Worm (Caenorhabditis elegans): ENCODE data around the gene T23F4.2.

T23F4.2 gene

DNA sequence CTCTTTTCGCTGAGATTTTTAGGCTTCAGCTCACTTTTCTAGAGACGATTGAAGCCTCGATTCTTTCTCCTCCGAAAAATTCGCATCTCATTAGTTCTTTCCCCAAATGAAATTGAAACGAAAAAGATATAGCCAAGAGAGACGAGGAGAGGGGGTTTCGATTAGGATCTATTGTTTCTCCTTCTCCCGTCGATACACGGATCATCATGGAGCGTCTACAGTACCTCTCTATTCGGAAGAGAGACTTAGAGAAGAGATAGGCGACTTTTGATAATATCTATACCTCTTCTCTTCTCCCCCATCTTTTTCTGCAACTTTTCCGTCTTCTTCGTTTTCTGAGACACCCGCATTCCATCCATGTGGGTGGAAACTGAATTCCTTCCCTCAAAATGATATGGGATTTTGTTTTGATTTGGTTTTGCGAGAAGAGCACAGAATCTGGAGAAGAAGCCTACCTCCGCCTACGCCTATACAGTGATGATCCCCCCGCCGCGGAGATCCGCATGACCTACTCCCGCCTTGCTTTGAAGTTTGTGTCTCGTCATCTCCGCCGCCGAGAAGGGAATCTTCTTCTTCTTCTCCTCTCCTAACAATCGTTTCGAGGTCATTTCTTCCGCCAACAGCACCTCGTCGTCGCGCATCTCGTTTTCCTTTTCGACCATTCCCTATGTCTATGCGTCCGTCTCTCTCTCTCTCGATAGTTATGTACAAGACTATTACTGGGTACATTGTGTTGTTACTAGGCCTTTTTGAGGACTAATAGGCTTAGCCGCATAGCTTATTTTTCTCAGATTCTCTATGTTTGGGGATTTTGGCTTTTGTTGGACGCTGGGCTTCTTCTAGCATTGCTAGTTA is 21.4 kb upstream of the T23F4.2 start (continued):
- TF ChIP-seq lin-13 (GFP tag; optimal IDR thresholded peaks at IDR 0.05): peak; percentile 29

DNA sequence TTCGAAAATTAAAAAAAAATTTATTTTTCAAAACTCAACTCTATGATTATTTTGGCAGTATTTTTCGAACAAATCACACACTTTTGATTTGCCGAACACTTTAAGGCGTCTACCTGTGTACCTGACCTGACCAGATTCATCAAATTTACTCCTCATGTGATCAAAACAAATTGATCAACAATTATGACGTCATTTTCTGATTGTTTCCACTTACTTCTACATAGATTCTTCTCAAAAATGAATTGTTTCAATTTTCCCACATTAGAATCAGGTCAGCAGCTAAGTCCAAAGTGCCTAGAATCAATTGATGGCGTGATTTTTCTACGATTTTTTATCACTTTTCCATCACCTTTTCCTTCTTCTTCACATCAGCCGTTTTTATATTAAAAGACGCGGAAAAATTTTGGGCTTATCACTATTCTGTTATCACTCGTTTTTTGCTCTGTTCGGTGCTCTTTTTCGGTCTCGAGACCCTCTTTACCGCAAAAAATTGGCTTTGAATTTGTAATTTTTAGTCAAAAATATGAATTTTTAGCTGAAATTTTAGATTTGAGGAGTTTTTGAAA is 20.1 kb upstream of the T23F4.2 start:
- TF ChIP-seq ZK546.5 (tag; optimal IDR thresholded peaks at IDR 0.05): no peak
- peak; percentile 11 for TF ChIP-seq dpl-1 (GFP tag; optimal IDR thresholded peaks at IDR 0.05)
- no peak for TF ChIP-seq Y48G9A.11 (GFP tag; IDR thresholded peaks at IDR 0.05)
- peak; percentile 36 for TF ChIP-seq dve-1 (tag; optimal IDR thresholded peaks at IDR 0.05; ENCODE audit: insufficient read depth)
- peak in 1 of 2 experiments; percentile 39; a peak in 1 of 4 replicates for TF ChIP-seq madf-5 (GFP tag; IDR thresholded peaks at IDR 0.05)
- peak; percentile 7 for TF ChIP-seq T20F7.1 (GFP tag; optimal IDR thresholded peaks at IDR 0.05)
- TF ChIP-seq hlh-11 (tag; optimal IDR thresholded peaks at IDR 0.05): peak; percentile 64
- TF ChIP-seq lsy-2 (tag; optimal IDR thresholded peaks at IDR 0.05): peak in 1 of 2 experiments; percentile 11
- 0 out of 2 replicates have a peak, but pooled peaks have one; percentile 32 for TF ChIP-seq tra-1 (GFP tag; IDR thresholded peaks at IDR 0.05)
- TF ChIP-seq hlh-30 (tag; optimal IDR thresholded peaks at IDR 0.05; ENCODE audit: insufficient read depth): peak; percentile 39
- TF ChIP-seq daf-16 (GFP tag; optimal IDR thresholded peaks at IDR 0.05): no peak
- peak; percentile 63 for TF ChIP-seq daf-16 (tag; optimal IDR thresholded peaks at IDR 0.05)
- no peak for TF ChIP-seq ceh-28 (tag; optimal IDR thresholded peaks at IDR 0.05)
- 0 out of 2 replicates have a peak, but pooled peaks have one; percentile 29 for TF ChIP-seq php-3 (GFP tag; IDR thresholded peaks at IDR 0.05)
- peak in 1 of 2 experiments; percentile 10 for TF ChIP-seq unc-62 (GFP tag; optimal IDR thresholded peaks at IDR 0.05 in 1 of 2)
- no peak for TF ChIP-seq unc-62 (tag; optimal IDR thresholded peaks at IDR 0.05)
- TF ChIP-seq nhr-28 (tag; optimal IDR thresholded peaks at IDR 0.05): peak; percentile 44
- no peak for TF ChIP-seq sdz-12 (GFP tag; optimal IDR thresholded peaks at IDR 0.05)
- no peak for TF ChIP-seq Y105C5A.15 (GFP tag; IDR thresholded peaks at IDR 0.05)
- TF ChIP-seq dmd-6 (GFP tag; IDR thresholded peaks at IDR 0.05): peak; percentile 62
- no peak for TF ChIP-seq gei-8 (GFP tag; optimal IDR thresholded peaks at IDR 0.05)
- peak; percentile 24 for TF ChIP-seq mep-1 (tag; optimal IDR thresholded peaks at IDR 0.05)
- peak; percentile 38 for TF ChIP-seq mes-2 (tag; optimal IDR thresholded peaks at IDR 0.05; ENCODE audit: poor library complexity, severe bottlenecking)
- peak; percentile 37; the same call in 1 of the 2 replicates for TF ChIP-seq mdt-29 (GFP tag; IDR thresholded peaks at IDR 0.05)
- TF ChIP-seq nhr-25 (tag; optimal IDR thresholded peaks at IDR 0.05; ENCODE audit: borderline replicate concordance, insufficient read depth): peak; percentile 41
- TF ChIP-seq pqm-1 (tag; optimal IDR thresholded peaks at IDR 0.05): peak; percentile 16

DNA sequence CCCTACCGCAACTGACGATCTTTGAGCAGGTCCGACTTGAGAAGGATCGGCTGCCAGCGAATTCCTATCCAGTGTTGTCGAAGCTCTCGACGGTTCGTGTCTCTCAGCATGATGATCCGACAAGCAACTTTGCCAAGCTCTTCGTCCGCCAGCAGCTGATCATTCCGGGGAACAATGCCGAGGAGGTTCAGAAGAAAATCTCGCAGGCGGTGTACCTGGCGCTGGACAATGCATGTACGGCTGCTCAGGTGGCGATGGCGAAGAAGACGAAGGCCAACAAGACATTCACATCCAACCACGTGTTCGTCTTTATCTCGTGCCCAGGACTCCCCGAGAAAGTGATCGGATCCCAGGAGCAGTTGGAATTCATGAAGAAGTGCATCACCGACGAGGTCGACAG is 14.0 kb upstream of the T23F4.2 start:
- TF ChIP-seq set-16 (GFP tag; IDR thresholded peaks at IDR 0.05) (peak; percentile 50; the same call in 1 of the 2 replicates), nhr-76 (tag; optimal IDR thresholded peaks at IDR 0.05) (no peak), aly-2 (tag; optimal IDR thresholded peaks at IDR 0.05) (peak; percentile 16)

DNA sequence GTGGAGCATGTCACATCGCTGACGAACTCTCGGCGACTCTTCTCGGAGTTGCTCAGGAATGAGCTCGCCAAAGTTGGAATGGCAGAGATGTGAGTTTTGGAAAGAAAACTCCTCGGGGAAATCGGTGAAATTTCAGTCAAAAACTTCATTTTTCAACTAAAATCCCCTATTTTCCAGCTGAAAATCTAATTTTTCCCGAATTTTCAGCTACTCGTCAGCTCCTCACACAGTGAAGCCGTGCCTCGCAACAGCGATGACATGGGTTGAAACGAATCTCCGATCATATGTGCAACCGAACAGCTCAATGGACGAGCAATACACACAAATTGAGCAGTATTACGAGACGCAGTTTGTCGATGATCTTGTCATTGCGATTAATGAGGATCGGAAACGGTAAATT is 11.6 kb upstream of the T23F4.2 start:
- TF ChIP-seq duxl-1 (tag; optimal IDR thresholded peaks at IDR 0.05; ENCODE audit: poor library complexity): no peak
- TF ChIP-seq aha-1 (tag): peak; percentile 75
- no peak for TF ChIP-seq daf-16 (GFP tag; optimal IDR thresholded peaks at IDR 0.05)
- no peak for TF ChIP-seq daf-16 (tag; optimal IDR thresholded peaks at IDR 0.05)
- no peak for TF ChIP-seq mdt-29 (GFP tag; IDR thresholded peaks at IDR 0.05)
- TF ChIP-seq spr-1 (tag; optimal IDR thresholded peaks at IDR 0.05): no peak
- TF ChIP-seq unc-62 (GFP tag; optimal IDR thresholded peaks at IDR 0.05 in 1 of 2): peak in 1 of 2 experiments; percentile 64
- no peak for TF ChIP-seq unc-62 (tag; optimal IDR thresholded peaks at IDR 0.05)
- TF ChIP-seq fkh-10 (GFP tag; optimal IDR thresholded peaks at IDR 0.05): no peak
- TF ChIP-seq ztf-11 (tag; optimal IDR thresholded peaks at IDR 0.05): no peak
- no peak for TF ChIP-seq lin-38 (GFP tag; IDR thresholded peaks at IDR 0.05)
- no peak for TF ChIP-seq F37D6.2 (tag; optimal IDR thresholded peaks at IDR 0.05)
- 0 out of 2 replicates have a peak, but pooled peaks have one; percentile 21 for TF ChIP-seq pha-4 (GFP tag; IDR thresholded peaks at IDR 0.05)
- no peak for TF ChIP-seq pha-4 (tag; optimal IDR thresholded peaks at IDR 0.05)
- no peak for TF ChIP-seq ctbp-1 (GFP tag; IDR thresholded peaks at IDR 0.05)
- TF ChIP-seq dve-1 (tag; optimal IDR thresholded peaks at IDR 0.05; ENCODE audit: insufficient read depth): no peak
